5 worm cellular contexts compared by ENCODE assay signal in genomic region chrX:11471893-11472292, ce11.
TF ChIP-seq lines count a peak whose summit lies in the region.

No protein-coding gene starts in this region.

TF ChIP-seq in whole organism, L1 larva, 84 proteins besides CTCF, POLR2A, EP300 and RAD21 (continued from another document and continues in another):
- TF ChIP-seq nhr-84 (tag; optimal IDR thresholded peaks at IDR 0.05; lab: Kevin White, UChicago) = no peak
- TF ChIP-seq sox-4 (tag; optimal IDR thresholded peaks at IDR 0.05; lab: Kevin White, UChicago) = peak; percentile 5
- no peak for TF ChIP-seq mab-9 (GFP tag; IDR thresholded peaks at IDR 0.05; lab: Robert Waterston, UW)
- no peak for TF ChIP-seq unc-62 (GFP tag; optimal IDR thresholded peaks at IDR 0.05; lab: Kevin White, UChicago)
- TF ChIP-seq nhr-85 (tag; lab: Kevin White, UChicago) = peak; percentile 69
- TF ChIP-seq dsc-1 (tag; optimal IDR thresholded peaks at IDR 0.05; lab: Kevin White, UChicago) = no peak
- no peak for TF ChIP-seq nhr-28 (tag; optimal IDR thresholded peaks at IDR 0.05; lab: Kevin White, UChicago)
- TF ChIP-seq tbx-2 (tag; optimal IDR thresholded peaks at IDR 0.05; lab: Kevin White, UChicago) = peak; percentile 48
- TF ChIP-seq ama-1 (optimal IDR thresholded peaks at IDR 0.05; lab: Kevin White, UChicago) = no peak
- TF ChIP-seq hlh-17 (GFP tag; optimal IDR thresholded peaks at IDR 0.05; lab: Kevin White, UChicago; ENCODE audit: borderline replicate concordance) = no peak
- TF ChIP-seq sptf-1 (tag; optimal IDR thresholded peaks at IDR 0.05; lab: Kevin White, UChicago) = no peak
- TF ChIP-seq ceh-8 (GFP tag; optimal IDR thresholded peaks at IDR 0.05; lab: Kevin White, UChicago) = no peak
- TF ChIP-seq ztf-11 (tag; optimal IDR thresholded peaks at IDR 0.05; lab: Kevin White, UChicago) = no peak
- TF ChIP-seq nhr-12 (tag; optimal IDR thresholded peaks at IDR 0.05; lab: Kevin White, UChicago) = no peak
- TF ChIP-seq ztf-4 (tag; optimal IDR thresholded peaks at IDR 0.05; lab: Kevin White, UChicago) = peak; percentile 29
- TF ChIP-seq jun-1 (tag; optimal IDR thresholded peaks at IDR 0.05; lab: Kevin White, UChicago) = no peak
- TF ChIP-seq elt-3 (tag; optimal IDR thresholded peaks at IDR 0.05; lab: Kevin White, UChicago) = no peak
- TF ChIP-seq nhr-47 (tag; optimal IDR thresholded peaks at IDR 0.05; lab: Kevin White, UChicago) = peak; percentile 47
- no peak for TF ChIP-seq mef-2 (tag; optimal IDR thresholded peaks at IDR 0.05; lab: Kevin White, UChicago)
- peak; percentile 3 to 25 for TF ChIP-seq lsy-2 (tag; optimal IDR thresholded peaks at IDR 0.05; lab: Kevin White, UChicago)
- peak; percentile 24 for TF ChIP-seq egl-13 (tag; optimal IDR thresholded peaks at IDR 0.05; lab: Kevin White, UChicago)
- no peak for TF ChIP-seq ces-1 (GFP tag; optimal IDR thresholded peaks at IDR 0.05; lab: Kevin White, UChicago)
- peak; percentile 71 for TF ChIP-seq fkh-8 (tag; optimal IDR thresholded peaks at IDR 0.05; lab: Kevin White, UChicago)
- no peak for TF ChIP-seq ceh-88 (GFP tag; IDR thresholded peaks at IDR 0.05; lab: Robert Waterston, UW)
- TF ChIP-seq aly-2 (tag; optimal IDR thresholded peaks at IDR 0.05; lab: Kevin White, UChicago) = no peak
- peak; percentile 70 for TF ChIP-seq nhr-71 (tag; optimal IDR thresholded peaks at IDR 0.05; lab: Kevin White, UChicago)
- TF ChIP-seq ceh-63 (GFP tag; optimal IDR thresholded peaks at IDR 0.05; lab: Kevin White, UChicago) = no peak
- no peak for TF ChIP-seq C16A3.4 (tag; optimal IDR thresholded peaks at IDR 0.05; lab: Kevin White, UChicago)

TF ChIP-seq in whole organism, L2 larva, 48 proteins besides CTCF, POLR2A, EP300 and RAD21 (continued from another document and continues in another):
- TF ChIP-seq nhr-237 (tag; optimal IDR thresholded peaks at IDR 0.05; lab: Kevin White, UChicago) (no peak), unc-55 (GFP tag; optimal IDR thresholded peaks at IDR 0.05; lab: Kevin White, UChicago) (peak; percentile 9), elt-3 (tag; optimal IDR thresholded peaks at IDR 0.05; lab: Kevin White, UChicago) (no peak), nhr-10 (tag; optimal IDR thresholded peaks at IDR 0.05; lab: Kevin White, UChicago) (no peak), lsy-2 (tag; optimal IDR thresholded peaks at IDR 0.05; lab: Kevin White, UChicago) (peak in 1 of 2 experiments; percentile 77), elt-1 (tag; optimal IDR thresholded peaks at IDR 0.05; lab: Kevin White, UChicago) (no peak), mbf-1 (tag; optimal IDR thresholded peaks at IDR 0.05; lab: Kevin White, UChicago) (no peak), lin-39 (tag; optimal IDR thresholded peaks at IDR 0.05; lab: Kevin White, UChicago) (no peak), zag-1 (tag; optimal IDR thresholded peaks at IDR 0.05; lab: Kevin White, UChicago) (peak; percentile 33), ceh-82 (tag; optimal IDR thresholded peaks at IDR 0.05; lab: Kevin White, UChicago) (no peak), ztf-1 (GFP tag; conservative IDR thresholded peaks at IDR 0.05; lab: Robert Waterston, UW) (no peak), sem-4 (tag; optimal IDR thresholded peaks at IDR 0.05; lab: Kevin White, UChicago) (peak; percentile 72), mab-5 (tag; optimal IDR thresholded peaks at IDR 0.05; lab: Kevin White, UChicago) (no peak), egl-27 (tag; optimal IDR thresholded peaks at IDR 0.05; lab: Kevin White, UChicago) (peak; percentile 19), mdl-1 (tag; optimal IDR thresholded peaks at IDR 0.05; lab: Kevin White, UChicago) (peak; percentile 72 to 82), sma-3 (GFP tag; optimal IDR thresholded peaks at IDR 0.05; lab: Kevin White, UChicago) (peak; percentile 13), aly-2 (tag; optimal IDR thresholded peaks at IDR 0.05; lab: Kevin White, UChicago) (no peak), nhr-21 (tag; optimal IDR thresholded peaks at IDR 0.05; lab: Kevin White, UChicago) (peak; percentile 34), blmp-1 (tag; optimal IDR thresholded peaks at IDR 0.05; lab: Kevin White, UChicago; ENCODE audit: insufficient read depth) (peak; percentile 49), nhr-129 (tag; optimal IDR thresholded peaks at IDR 0.05; lab: Kevin White, UChicago) (peak; percentile 84), ztf-4 (tag; optimal IDR thresholded peaks at IDR 0.05; lab: Kevin White, UChicago) (peak; percentile 86), Y55F3AM.14 (GFP tag; optimal IDR thresholded peaks at IDR 0.05; lab: Kevin White, UChicago) (peak; percentile 80), F13H6.1 (tag; optimal IDR thresholded peaks at IDR 0.05; lab: Kevin White, UChicago) (peak; percentile 87), unc-62 (GFP tag; optimal IDR thresholded peaks at IDR 0.05; lab: Kevin White, UChicago) (no peak), nhr-11 (tag; optimal IDR thresholded peaks at IDR 0.05; lab: Kevin White, UChicago) (no peak), alr-1 (tag; optimal IDR thresholded peaks at IDR 0.05; lab: Kevin White, UChicago) (no peak), ama-1 (optimal IDR thresholded peaks at IDR 0.05; lab: Kevin White, UChicago) (peak; percentile 56), R02D3.7 (tag; optimal IDR thresholded peaks at IDR 0.05; lab: Kevin White, UChicago) (no peak)

TF ChIP-seq in whole organism, L3 larva, 47 proteins besides CTCF, POLR2A, EP300 and RAD21 (continued from another document):
- TF ChIP-seq zag-1 (tag; optimal IDR thresholded peaks at IDR 0.05; lab: Kevin White, UChicago) = peak; percentile 40
- no peak for TF ChIP-seq nhr-12 (tag; optimal IDR thresholded peaks at IDR 0.05; lab: Kevin White, UChicago)
- no peak for TF ChIP-seq nhr-25 (tag; optimal IDR thresholded peaks at IDR 0.05; lab: Kevin White, UChicago)
- peak; percentile 46 for TF ChIP-seq unc-62 (GFP tag; optimal IDR thresholded peaks at IDR 0.05; lab: Kevin White, UChicago)
- peak; percentile 34 for TF ChIP-seq hmg-11 (tag; optimal IDR thresholded peaks at IDR 0.05; lab: Kevin White, UChicago)
- peak; percentile 77 for TF ChIP-seq mdl-1 (tag; optimal IDR thresholded peaks at IDR 0.05; lab: Kevin White, UChicago)
- no peak for TF ChIP-seq sea-2 (GFP tag; optimal IDR thresholded peaks at IDR 0.05; lab: Kevin White, UChicago)
- no peak for TF ChIP-seq mml-1 (tag; optimal IDR thresholded peaks at IDR 0.05; lab: Kevin White, UChicago)
- peak; percentile 24 for TF ChIP-seq nhr-43 (tag; optimal IDR thresholded peaks at IDR 0.05; lab: Kevin White, UChicago; ENCODE audit: poor library complexity, severe bottlenecking)
- TF ChIP-seq lin-15B (tag; optimal IDR thresholded peaks at IDR 0.05; lab: Kevin White, UChicago) = peak; percentile 8
- TF ChIP-seq nhr-237 (tag; optimal IDR thresholded peaks at IDR 0.05; lab: Kevin White, UChicago) = no peak
- no peak for TF ChIP-seq eor-1 (tag; optimal IDR thresholded peaks at IDR 0.05; lab: Kevin White, UChicago)
- TF ChIP-seq skn-1 (tag; optimal IDR thresholded peaks at IDR 0.05; lab: Kevin White, UChicago) = peak; percentile 69
- TF ChIP-seq ceh-82 (tag; optimal IDR thresholded peaks at IDR 0.05; lab: Kevin White, UChicago) = no peak
- TF ChIP-seq nhr-77 (tag; optimal IDR thresholded peaks at IDR 0.05; lab: Kevin White, UChicago) = no peak
- TF ChIP-seq daf-12 (tag; optimal IDR thresholded peaks at IDR 0.05; lab: Kevin White, UChicago) = no peak
- no peak for TF ChIP-seq nhr-76 (tag; optimal IDR thresholded peaks at IDR 0.05; lab: Kevin White, UChicago)
- no peak for TF ChIP-seq ceh-9 (tag; optimal IDR thresholded peaks at IDR 0.05; lab: Kevin White, UChicago)
- TF ChIP-seq egl-27 (tag; optimal IDR thresholded peaks at IDR 0.05; lab: Kevin White, UChicago) = peak; percentile 4
- TF ChIP-seq ama-1 (optimal IDR thresholded peaks at IDR 0.05; lab: Kevin White, UChicago) = peak; percentile 66
- no peak for TF ChIP-seq ceh-28 (tag; optimal IDR thresholded peaks at IDR 0.05; lab: Kevin White, UChicago)
- TF ChIP-seq elt-2 (tag; optimal IDR thresholded peaks at IDR 0.05; lab: Kevin White, UChicago) = peak; percentile 27
- TF ChIP-seq ztf-4 (tag; optimal IDR thresholded peaks at IDR 0.05; lab: Kevin White, UChicago) = no peak
- TF ChIP-seq nhr-67 (tag; optimal IDR thresholded peaks at IDR 0.05; lab: Kevin White, UChicago) = no peak
- peak; percentile 34 for TF ChIP-seq nhr-23 (tag; optimal IDR thresholded peaks at IDR 0.05; lab: Kevin White, UChicago)
- TF ChIP-seq ztf-11 (tag; optimal IDR thresholded peaks at IDR 0.05; lab: Kevin White, UChicago) = no peak
- TF ChIP-seq snpc-4 (tag; optimal IDR thresholded peaks at IDR 0.05; lab: Kevin White, UChicago) = peak; percentile 67

TF ChIP-seq in whole organism, L4 larva, 104 proteins besides CTCF, POLR2A, EP300 and RAD21 (continued from another document and continues in another):
- TF ChIP-seq ceh-20 (GFP tag; IDR thresholded peaks at IDR 0.05; lab: Robert Waterston, UW) (peak; percentile 77), lin-38 (GFP tag; IDR thresholded peaks at IDR 0.05; lab: Robert Waterston, UW) (no peak), ceh-62 (tag; optimal IDR thresholded peaks at IDR 0.05; lab: Kevin White, UChicago) (no peak), hif-1 (tag; optimal IDR thresholded peaks at IDR 0.05; lab: Kevin White, UChicago) (peak in 1 of 2 experiments; percentile 86), unc-62 (GFP tag; optimal IDR thresholded peaks at IDR 0.05 in 1 of 2; lab: Kevin White, UChicago) (peak in 1 of 2 experiments; percentile 98), unc-62 (tag; optimal IDR thresholded peaks at IDR 0.05; lab: Kevin White, UChicago) (no peak), ceh-44 (GFP tag; IDR thresholded peaks at IDR 0.05; lab: Robert Waterston, UW) (no peak), T26A8.4 (GFP tag; IDR thresholded peaks at IDR 0.05; lab: Robert Waterston, UW) (peak; percentile 32; the same call in 1 of the 2 replicates), unc-39 (tag; optimal IDR thresholded peaks at IDR 0.05; lab: Kevin White, UChicago) (no peak), fkh-10 (GFP tag; optimal IDR thresholded peaks at IDR 0.05; lab: Kevin White, UChicago) (peak; percentile 56), aha-1 (tag; lab: Kevin White, UChicago) (peak; percentile 96), nhr-10 (tag; optimal IDR thresholded peaks at IDR 0.05; lab: Kevin White, UChicago) (peak; percentile 20), dmd-8 (GFP tag; IDR thresholded peaks at IDR 0.05; lab: Robert Waterston, UW) (no peak), Y75B8A.6 (GFP tag; IDR thresholded peaks at IDR 0.05; lab: Robert Waterston, UW) (no peak), hlh-11 (tag; optimal IDR thresholded peaks at IDR 0.05; lab: Kevin White, UChicago) (peak; percentile 89), lin-15B (tag; optimal IDR thresholded peaks at IDR 0.05; lab: Kevin White, UChicago) (no peak), mep-1 (tag; optimal IDR thresholded peaks at IDR 0.05; lab: Kevin White, UChicago) (peak; percentile 89), unc-130 (GFP tag; optimal IDR thresholded peaks at IDR 0.05; lab: Kevin White, UChicago) (no peak), F44E2.7 (GFP tag; IDR thresholded peaks at IDR 0.05; lab: Robert Waterston, UW) (no peak), nhr-237 (tag; optimal IDR thresholded peaks at IDR 0.05; lab: Kevin White, UChicago) (no peak), sdz-12 (GFP tag; optimal IDR thresholded peaks at IDR 0.05; lab: Kevin White, UChicago) (no peak), saeg-2 (GFP tag; IDR thresholded peaks at IDR 0.05; lab: Robert Waterston, UW) (0 out of 2 replicates have a peak, but pooled peaks have one; percentile 60), egl-27 (tag; optimal IDR thresholded peaks at IDR 0.05; lab: Kevin White, UChicago) (no peak), php-3 (GFP tag; IDR thresholded peaks at IDR 0.05; lab: Robert Waterston, UW) (no peak), zag-1 (tag; optimal IDR thresholded peaks at IDR 0.05; lab: Kevin White, UChicago) (no peak), daf-8 (GFP tag; IDR thresholded peaks at IDR 0.05; lab: Robert Waterston, UW) (no peak), ztf-7 (tag; optimal IDR thresholded peaks at IDR 0.05; lab: Kevin White, UChicago) (no peak), T20F7.1 (GFP tag; optimal IDR thresholded peaks at IDR 0.05; lab: Kevin White, UChicago) (no peak), mxl-3 (GFP tag; optimal IDR thresholded peaks at IDR 0.05; lab: Kevin White, UChicago) (peak; percentile 75), lin-39 (tag; optimal IDR thresholded peaks at IDR 0.05; lab: Kevin White, UChicago) (no peak), ZK546.5 (tag; optimal IDR thresholded peaks at IDR 0.05; lab: Kevin White, UChicago) (no peak), lin-1 (GFP tag; IDR thresholded peaks at IDR 0.05; lab: Robert Waterston, UW) (0 out of 2 replicates have a peak, but pooled peaks have one; percentile 48)

TF ChIP-seq in whole organism, young adult, 124 proteins besides CTCF, POLR2A, EP300 and RAD21 (continued from another document and continues in another):
- TF ChIP-seq lag-1 (GFP tag; IDR thresholded peaks at IDR 0.05; lab: Robert Waterston, UW) (no peak), K12H6.12 (tag; optimal IDR thresholded peaks at IDR 0.05; lab: Kevin White, UChicago) (peak; percentile 33), sea-2 (GFP tag; IDR thresholded peaks at IDR 0.05; lab: Robert Waterston, UW) (no peak), ZK185.1 (tag; optimal IDR thresholded peaks at IDR 0.05; lab: Kevin White, UChicago; ENCODE audit: poor library complexity, severe bottlenecking) (no peak), attf-5 (GFP tag; optimal IDR thresholded peaks at IDR 0.05; lab: Kevin White, UChicago) (no peak), hsf-1 (GFP tag; IDR thresholded peaks at IDR 0.05; lab: Robert Waterston, UW) (0 out of 2 replicates have a peak, but pooled peaks have one; percentile 45), B0035.1 (tag; optimal IDR thresholded peaks at IDR 0.05; lab: Kevin White, UChicago) (no peak), madf-3 (GFP tag; IDR thresholded peaks at IDR 0.05; lab: Robert Waterston, UW) (no peak), B0261.1 (tag; optimal IDR thresholded peaks at IDR 0.05; lab: Kevin White, UChicago) (no peak), Y53G8AR.9 (GFP tag; conservative IDR thresholded peaks at IDR 0.05; lab: Robert Waterston, UW) (0 out of 2 replicates have a peak, but pooled peaks have one; percentile 32), F55B11.4 (tag; optimal IDR thresholded peaks at IDR 0.05; lab: Kevin White, UChicago; ENCODE audit: borderline replicate concordance, insufficient read depth) (no peak), ccch-3 (GFP tag; optimal IDR thresholded peaks at IDR 0.05; lab: Kevin White, UChicago) (no peak), mxl-1 (tag; optimal IDR thresholded peaks at IDR 0.05; lab: Kevin White, UChicago) (no peak), ama-1 (optimal IDR thresholded peaks at IDR 0.05; lab: Kevin White, UChicago) (no peak), ama-1 (GFP tag; optimal IDR thresholded peaks at IDR 0.05; lab: Kevin White, UChicago) (no peak), ztf-26 (tag; optimal IDR thresholded peaks at IDR 0.05; lab: Kevin White, UChicago) (peak; percentile 2), sdz-38 (tag; optimal IDR thresholded peaks at IDR 0.05; lab: Kevin White, UChicago) (no peak), nhr-90 (tag; optimal IDR thresholded peaks at IDR 0.05; lab: Kevin White, UChicago) (peak; percentile 22), Y95B8A.8 (GFP tag; IDR thresholded peaks at IDR 0.05; lab: Robert Waterston, UW) (peak; percentile 71; the same call in 1 of the 2 replicates), madf-8 (GFP tag; conservative IDR thresholded peaks at IDR 0.05; lab: Robert Waterston, UW) (no peak), hlh-12 (tag; optimal IDR thresholded peaks at IDR 0.05; lab: Kevin White, UChicago) (no peak), mcd-1 (GFP tag; IDR thresholded peaks at IDR 0.05; lab: Robert Waterston, UW) (0 out of 2 replicates have a peak, but pooled peaks have one; percentile 18), ztf-22 (GFP tag; optimal IDR thresholded peaks at IDR 0.05; lab: Kevin White, UChicago) (peak; percentile 45), nhr-179 (tag; optimal IDR thresholded peaks at IDR 0.05; lab: Kevin White, UChicago) (no peak), die-1 (tag; optimal IDR thresholded peaks at IDR 0.05; lab: Kevin White, UChicago) (no peak), unc-62 (GFP tag; optimal IDR thresholded peaks at IDR 0.05; lab: Kevin White, UChicago) (no peak), gei-17 (GFP tag; optimal IDR thresholded peaks at IDR 0.05; lab: Kevin White, UChicago) (no peak), mel-28 (tag; optimal IDR thresholded peaks at IDR 0.05; lab: Kevin White, UChicago; ENCODE audit: borderline replicate concordance) (no peak), T07F8.4 (tag; optimal IDR thresholded peaks at IDR 0.05; lab: Kevin White, UChicago) (no peak), nfya-2 (GFP tag; IDR thresholded peaks at IDR 0.05; lab: Robert Waterston, UW) (no peak), ztf-28 (GFP tag; IDR thresholded peaks at IDR 0.05; lab: Robert Waterston, UW) (no peak), ztf-25 (GFP tag; IDR thresholded peaks at IDR 0.05; lab: Robert Waterston, UW) (no peak), F52B5.7 (tag; optimal IDR thresholded peaks at IDR 0.05; lab: Kevin White, UChicago) (peak; percentile 45), lsy-27 (tag; optimal IDR thresholded peaks at IDR 0.05; lab: Kevin White, UChicago; ENCODE audit: borderline replicate concordance, insufficient read depth) (no peak), him-1 (tag; optimal IDR thresholded peaks at IDR 0.05; lab: Kevin White, UChicago) (no peak), T26A5.8 (tag; optimal IDR thresholded peaks at IDR 0.05; lab: Kevin White, UChicago) (no peak)
